Worm (Caenorhabditis elegans) whole organism, midembryonic: ENCODE results near the gene F59A6.13.
A peak's percentile ranks its signal among the peaks of the same experiment; 100 is the strongest.

ENCODE experiments used
- T22C8.4 ChIP-seq: fragments of 200-800 bp; sonication (Bioruptor generic); IDR thresholded peaks from 2 replicates; pipeline ENCODE4 v1.3.6; 2022; ENCODE audit warnings: missing genetic modification characterization, missing compliant biosample characterization
- cog-1 ChIP-seq: sonication (generic microtip); optimal IDR thresholded peaks from 2 replicates; lab custom pipeline; 2016; ENCODE audit warnings: missing genetic modification characterization, missing compliant biosample characterization
- flt-1 ChIP-seq: fragments of 200-800 bp; sonication (Bioruptor generic); IDR thresholded peaks from 2 replicates; pipeline ENCODE4 v1.3.6; 2022; ENCODE audit warnings: missing genetic modification characterization, missing compliant biosample characterization
- klf-2 ChIP-seq: fragments of 200-800 bp; sonication (Bioruptor generic); conservative IDR thresholded peaks from 2 replicates; pipeline ENCODE4 v1.3.6; 2022; ENCODE audit warnings: missing genetic modification reagents, missing genetic modification characterization, missing compliant biosample characterization
- med-1 ChIP-seq: sonication (generic microtip); optimal IDR thresholded peaks from 2 replicates; lab custom pipeline; 2017; ENCODE audit warnings: missing genetic modification characterization, mild to moderate bottlenecking, missing compliant biosample characterization, antibody characterized with exemption, missing genetic modification reagents; ENCODE audit not compliant: insufficient read depth
- ref-1 ChIP-seq: fragments of 200-800 bp; sonication (Bioruptor generic); conservative IDR thresholded peaks from 2 replicates; pipeline ENCODE4 v1.3.6; 2022; ENCODE audit warnings: missing genetic modification reagents, missing genetic modification characterization, missing compliant biosample characterization
- tab-1 ChIP-seq: fragments of 200-800 bp; sonication (Bioruptor generic); IDR thresholded peaks from 2 replicates; pipeline ENCODE4 v1.3.6; 2022; ENCODE audit warnings: missing genetic modification characterization, missing compliant biosample characterization
- ztf-23 ChIP-seq: fragments of 200-800 bp; sonication (Bioruptor generic); IDR thresholded peaks from 2 replicates; pipeline ENCODE4 v1.3.6; 2022; ENCODE audit warnings: missing genetic modification reagents, missing genetic modification characterization, missing compliant biosample characterization
- ztf-29 ChIP-seq: fragments of 200-800 bp; sonication (Bioruptor generic); IDR thresholded peaks from 2 replicates; pipeline ENCODE4 v1.3.6; 2022; ENCODE audit warnings: missing genetic modification reagents, missing genetic modification characterization, missing compliant biosample characterization

Gene F59A6.13

ce11 chrII:5031612-5032011 is 9.0 kb downstream of the F59A6.13 start, which contains the start of gene wdr-83:
TSS of gene wdr-83 (minus strand) at chrII:5031712.
- no peak for TF ChIP-seq ztf-29 (GFP tag; lab: Robert Waterston, UW)
- TF ChIP-seq ref-1 (GFP tag; lab: Robert Waterston, UW): no peak
- TF ChIP-seq med-1: no peak
- TF ChIP-seq tab-1 (GFP tag; lab: Robert Waterston, UW): no peak
- no peak for TF ChIP-seq ztf-23
- no peak for TF ChIP-seq T22C8.4
- TF ChIP-seq klf-2: no peak
- TF ChIP-seq cog-1: no peak
- TF ChIP-seq flt-1 (GFP tag; lab: Robert Waterston, UW): no peak

ce11 chrII:5032669-5033068 is 10.1 kb downstream of the F59A6.13 start:
- TF ChIP-seq flt-1 (GFP tag; lab: Robert Waterston, UW): peak; percentile 97
- TF ChIP-seq med-1: peak; percentile 74
- TF ChIP-seq ztf-29 (GFP tag; lab: Robert Waterston, UW): peak; percentile 99
- TF ChIP-seq T22C8.4: peak; percentile 95
- TF ChIP-seq klf-2: peak; percentile 89
- peak; percentile 93 for TF ChIP-seq ztf-23
- peak; percentile 95 for TF ChIP-seq cog-1
- TF ChIP-seq tab-1 (GFP tag; lab: Robert Waterston, UW): peak; percentile 97
- peak; percentile 93 for TF ChIP-seq ref-1 (GFP tag; lab: Robert Waterston, UW)

- TF ChIP-seq cog-1 (no peak), T22C8.4 (no peak), med-1 (no peak), tab-1 (GFP tag; lab: Robert Waterston, UW) (no peak), flt-1 (GFP tag; lab: Robert Waterston, UW) (no peak), ztf-29 (GFP tag; lab: Robert Waterston, UW) (no peak), ztf-23 (no peak), ref-1 (GFP tag; lab: Robert Waterston, UW) (no peak), klf-2 (no peak)
Measured at ce11 chrII:5033935-5034334, 11.3 kb downstream of the F59A6.13 start, which contains the start of gene F33G12.3. TSS of gene F33G12.3 (minus strand) at chrII:5034035.

- TF ChIP-seq ztf-29 (GFP tag; lab: Robert Waterston, UW) (no peak), med-1 (no peak), klf-2 (no peak), T22C8.4 (no peak), flt-1 (GFP tag; lab: Robert Waterston, UW) (no peak), ztf-23 (no peak), cog-1 (no peak), ref-1 (GFP tag; lab: Robert Waterston, UW) (no peak), tab-1 (GFP tag; lab: Robert Waterston, UW) (no peak)
Measured at ce11 chrII:5036128-5036527, 13.5 kb downstream of the F59A6.13 start, which contains the start of gene lrr-1. TSS of gene lrr-1 (minus strand) at chrII:5036439.

ce11 chrII:5039912-5040311 is 17.3 kb downstream of the F59A6.13 start, which contains the start of gene golg-2:
TSS of gene golg-2 (minus strand) at chrII:5040091.
- TF ChIP-seq ztf-29 (GFP tag; lab: Robert Waterston, UW): no peak

ce11 chrII:5040631-5041156 is 18.1 kb downstream of the F59A6.13 start, which contains the start of gene F33G12.7:
TSS of gene F33G12.7 (minus strand) at chrII:5040681.
- TF ChIP-seq T22C8.4 (no peak), ztf-29 (GFP tag; lab: Robert Waterston, UW) (no peak), flt-1 (GFP tag; lab: Robert Waterston, UW) (no peak)

ce11 chrII:5042381-5042930 is 19.9 kb downstream of the F59A6.13 start:
- TF ChIP-seq ref-1 (GFP tag; lab: Robert Waterston, UW) (no peak), flt-1 (GFP tag; lab: Robert Waterston, UW) (no peak), klf-2 (no peak), med-1 (no peak), T22C8.4 (no peak), cog-1 (no peak), ztf-23 (no peak), tab-1 (GFP tag; lab: Robert Waterston, UW) (no peak), ztf-29 (GFP tag; lab: Robert Waterston, UW) (no peak)

- TF ChIP-seq T22C8.4: no peak
- TF ChIP-seq cog-1: no peak
Measured at ce11 chrII:5046209-5047200, 23.9 kb downstream of the F59A6.13 start.

ce11 chrII:5047279-5047678 is 24.7 kb downstream of the F59A6.13 start:
- TF ChIP-seq klf-2 (no peak), cog-1 (peak; percentile 7)

ce11 chrII:5048185-5048795 is 25.7 kb downstream of the F59A6.13 start:
- TF ChIP-seq T22C8.4: no peak
- no peak for TF ChIP-seq ref-1 (GFP tag; lab: Robert Waterston, UW)
- no peak for TF ChIP-seq tab-1 (GFP tag; lab: Robert Waterston, UW)
- no peak for TF ChIP-seq ztf-23
- TF ChIP-seq flt-1 (GFP tag; lab: Robert Waterston, UW): no peak
- no peak for TF ChIP-seq cog-1
- no peak for TF ChIP-seq med-1
- no peak for TF ChIP-seq ztf-29 (GFP tag; lab: Robert Waterston, UW)
- TF ChIP-seq klf-2: no peak
